Worm (Caenorhabditis elegans): ENCODE data around the gene Y14H12A.1.

The Y14H12A.1 gene

DNA sequence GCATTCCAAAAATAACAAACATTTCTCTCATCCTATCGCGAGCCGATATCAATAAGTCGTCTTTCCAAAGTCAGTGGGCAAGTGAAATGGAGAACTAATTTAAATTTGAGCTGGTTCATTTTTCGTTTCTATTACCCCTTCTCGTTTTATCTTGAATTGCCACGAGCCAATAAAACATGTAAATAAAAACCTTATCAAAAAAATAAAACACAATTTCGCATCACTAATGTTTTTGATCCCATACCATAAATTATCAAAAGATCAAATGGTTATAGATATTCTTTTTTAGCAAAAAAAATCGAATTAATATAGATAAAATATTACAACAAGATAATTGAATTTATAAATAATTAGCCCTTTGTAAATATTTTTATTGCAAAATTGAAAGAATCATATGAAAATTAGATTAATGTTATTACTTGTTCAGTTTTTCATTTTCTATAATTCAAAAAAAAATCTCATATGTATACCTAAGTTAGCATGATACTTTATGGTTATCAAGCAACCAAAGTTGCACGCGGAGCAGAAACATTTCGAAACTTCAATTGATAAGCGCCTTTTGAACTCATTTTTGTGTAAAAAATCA is at the start of gene Y14H12A.1:
TSS of gene Y14H12A.1 (plus strand) at position 536 of the 586 bp plus-strand sequence.
- no peak for TF ChIP-seq dao-5 (tag; optimal IDR thresholded peaks at IDR 0.05)

DNA sequence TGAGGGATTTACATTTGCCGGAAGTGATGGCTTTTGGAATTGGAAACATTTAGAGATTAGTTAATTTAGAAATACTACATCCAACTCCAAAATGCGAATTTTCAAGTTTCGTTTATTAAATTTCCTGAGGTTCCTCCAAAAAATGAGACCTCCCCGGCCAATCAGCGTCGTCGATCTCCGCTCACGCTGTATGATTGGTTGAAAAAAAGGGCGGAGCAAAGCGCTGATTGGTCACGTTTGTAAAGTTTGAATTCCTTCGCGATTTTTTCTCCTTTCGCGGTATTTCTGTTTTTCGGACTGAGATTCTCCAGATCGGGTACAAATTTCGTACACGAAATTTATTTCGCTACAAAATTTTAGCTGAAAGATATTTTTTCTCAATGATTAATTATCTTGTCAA is 45.6 kb upstream of the Y14H12A.1 start:
- TF ChIP-seq dao-5 (tag; optimal IDR thresholded peaks at IDR 0.05) = no peak
- no peak for TF ChIP-seq him-1 (tag; optimal IDR thresholded peaks at IDR 0.05)

DNA sequence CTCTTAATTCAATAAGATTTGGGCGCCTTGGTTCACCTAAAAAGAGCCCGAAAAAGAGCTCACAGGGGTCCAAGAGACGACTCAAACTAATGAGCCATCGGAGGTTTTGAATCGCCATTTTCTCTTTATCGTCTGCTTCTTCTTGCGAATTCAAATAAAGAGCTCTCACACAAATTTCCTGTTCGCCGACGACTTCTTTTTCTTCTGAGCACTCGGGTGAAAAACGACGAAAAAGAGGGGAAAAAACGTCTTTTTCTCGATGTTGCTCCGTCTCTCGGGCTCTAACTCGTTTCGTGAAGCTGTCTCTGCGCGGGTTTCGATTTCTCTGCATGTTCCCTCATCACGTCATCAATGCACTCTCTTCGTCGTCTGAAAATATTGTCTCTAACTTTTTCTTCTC is 44.5 kb upstream of the Y14H12A.1 start:
- TF ChIP-seq him-1 (tag; optimal IDR thresholded peaks at IDR 0.05) = peak; percentile 10
- no peak for TF ChIP-seq dao-5 (tag; optimal IDR thresholded peaks at IDR 0.05)

DNA sequence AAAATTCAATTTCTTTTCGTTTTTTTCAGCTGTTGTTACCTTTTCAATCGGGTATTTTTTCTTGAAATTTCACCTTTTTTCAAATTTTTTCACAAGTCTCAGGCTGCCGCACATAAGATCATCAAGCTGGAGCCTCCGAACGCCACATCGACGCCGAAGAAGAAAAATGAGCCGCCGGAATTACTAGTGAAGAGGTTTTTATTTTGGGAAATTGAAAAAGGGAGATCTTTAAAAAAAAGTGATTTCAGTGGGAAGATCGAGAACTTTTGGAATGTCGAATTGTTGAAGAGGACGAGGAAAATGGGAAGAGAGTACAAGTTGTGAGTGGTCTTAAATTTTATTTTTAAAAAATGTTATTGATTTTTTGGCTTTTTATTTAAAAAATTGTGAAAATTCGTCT is 42.9 kb upstream of the Y14H12A.1 start, which contains the start of gene sea-2:
TSS of gene sea-2 (plus strand) at position 301 of the 400 bp plus-strand sequence.
- no peak for TF ChIP-seq dao-5 (tag; optimal IDR thresholded peaks at IDR 0.05)
- no peak for TF ChIP-seq W03F9.2 (tag; optimal IDR thresholded peaks at IDR 0.05)
- no peak for TF ChIP-seq him-1 (tag; optimal IDR thresholded peaks at IDR 0.05)

DNA sequence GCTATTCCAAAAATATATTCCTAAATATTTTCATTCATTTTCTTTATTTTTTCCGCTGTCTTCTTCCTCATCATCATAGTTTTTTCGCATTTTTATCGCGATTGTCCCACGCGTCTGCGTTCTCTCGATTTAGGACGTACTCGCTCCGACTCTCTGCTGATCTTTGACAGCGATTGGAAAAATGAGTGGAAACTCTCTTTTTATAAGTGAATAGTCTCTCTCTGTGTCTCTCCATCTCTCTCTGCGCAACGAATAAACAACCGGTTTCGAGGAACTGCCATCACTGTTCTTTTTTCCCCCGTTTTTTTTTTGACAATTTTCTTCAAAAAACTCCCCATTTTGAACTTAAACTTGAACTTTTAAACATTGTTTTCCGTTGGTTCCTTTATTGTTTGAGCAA is 41.6 kb upstream of the Y14H12A.1 start:
- TF ChIP-seq him-1 (tag; optimal IDR thresholded peaks at IDR 0.05) (no peak), dao-5 (tag; optimal IDR thresholded peaks at IDR 0.05) (no peak), W03F9.2 (tag; optimal IDR thresholded peaks at IDR 0.05) (no peak)

DNA sequence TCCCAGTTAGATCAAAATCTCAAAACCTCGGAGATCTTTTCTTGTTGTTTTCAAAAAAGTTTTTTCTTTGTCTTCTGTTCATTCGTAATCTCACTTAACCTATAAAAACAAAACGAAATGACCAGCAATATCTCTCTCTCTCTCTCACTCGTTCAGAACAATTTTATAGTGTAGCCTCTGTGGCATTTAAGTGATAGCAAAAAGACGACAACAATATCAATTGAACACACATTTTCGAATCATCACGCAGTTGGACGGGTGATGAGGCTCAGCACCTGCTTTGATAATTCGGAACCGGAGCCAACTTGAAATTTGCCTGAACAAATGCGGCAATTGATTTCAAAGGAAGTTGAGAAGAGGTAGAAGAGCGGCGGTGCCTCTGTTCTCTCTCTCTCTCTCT is 40.6 kb upstream of the Y14H12A.1 start:
- TF ChIP-seq W03F9.2 (tag; optimal IDR thresholded peaks at IDR 0.05) (no peak), him-1 (tag; optimal IDR thresholded peaks at IDR 0.05) (no peak), dao-5 (tag; optimal IDR thresholded peaks at IDR 0.05) (no peak)

DNA sequence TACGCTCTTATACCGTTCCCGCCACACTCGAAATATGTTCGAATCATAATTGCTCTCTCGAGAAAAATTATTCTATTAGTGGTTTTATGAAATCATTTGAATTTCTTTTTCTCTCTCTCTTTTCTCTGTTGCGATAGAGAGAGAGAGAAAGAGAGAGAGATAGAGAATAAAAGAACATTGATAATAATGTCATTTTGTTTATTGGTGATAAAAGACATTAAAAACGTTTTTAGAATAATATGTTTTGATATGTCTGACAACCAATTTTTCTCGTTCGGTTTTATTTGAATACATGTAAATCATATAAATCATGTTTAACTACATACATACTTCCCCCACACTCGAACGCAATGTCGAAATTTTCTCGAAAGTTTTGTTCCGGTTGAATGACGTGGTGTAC is 40.0 kb upstream of the Y14H12A.1 start:
- TF ChIP-seq W03F9.2 (tag; optimal IDR thresholded peaks at IDR 0.05) (no peak), dao-5 (tag; optimal IDR thresholded peaks at IDR 0.05) (no peak), him-1 (tag; optimal IDR thresholded peaks at IDR 0.05) (no peak)

DNA sequence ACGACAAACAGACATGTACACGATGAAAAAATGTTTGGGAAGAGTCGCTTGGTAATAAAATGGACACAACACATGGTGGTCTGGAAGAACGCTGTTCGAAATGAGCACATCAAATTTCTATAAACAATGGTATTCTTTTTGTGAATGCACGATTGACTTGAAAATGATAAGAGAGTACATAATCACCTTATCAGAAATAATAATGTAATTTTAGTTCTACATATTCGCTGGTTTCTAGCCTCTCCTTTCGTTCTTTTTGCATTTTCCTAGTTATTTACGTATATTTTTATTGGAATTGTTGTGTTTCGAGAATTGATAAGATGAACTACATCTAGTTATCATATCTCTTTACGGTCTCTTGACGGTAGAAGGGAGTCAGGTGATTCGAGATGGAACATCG is 39.0 kb upstream of the Y14H12A.1 start:
- TF ChIP-seq W03F9.2 (tag; optimal IDR thresholded peaks at IDR 0.05) (no peak), dao-5 (tag; optimal IDR thresholded peaks at IDR 0.05) (no peak), him-1 (tag; optimal IDR thresholded peaks at IDR 0.05) (no peak)

DNA sequence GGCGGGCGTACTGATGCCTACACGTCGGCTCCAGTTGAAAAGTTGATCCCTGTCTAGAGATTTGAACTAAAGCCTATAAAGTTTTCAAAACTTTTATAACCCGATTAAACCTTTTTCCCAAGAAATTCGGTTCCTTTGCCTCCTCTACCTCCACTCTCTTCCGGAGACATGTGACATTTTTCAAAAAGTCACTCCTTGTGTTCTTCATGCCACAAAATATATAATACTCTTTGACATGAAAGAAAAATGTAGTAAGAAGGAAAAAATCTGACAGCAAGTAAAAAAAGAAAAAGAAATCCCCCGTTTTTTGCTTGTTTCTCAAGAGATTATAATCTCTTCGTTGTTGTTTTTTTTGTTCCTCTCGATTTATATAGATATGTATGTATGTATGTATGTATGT is 38.2 kb upstream of the Y14H12A.1 start:
- TF ChIP-seq dao-5 (tag; optimal IDR thresholded peaks at IDR 0.05) = no peak
- TF ChIP-seq W03F9.2 (tag; optimal IDR thresholded peaks at IDR 0.05) = no peak
- no peak for TF ChIP-seq him-1 (tag; optimal IDR thresholded peaks at IDR 0.05)

DNA sequence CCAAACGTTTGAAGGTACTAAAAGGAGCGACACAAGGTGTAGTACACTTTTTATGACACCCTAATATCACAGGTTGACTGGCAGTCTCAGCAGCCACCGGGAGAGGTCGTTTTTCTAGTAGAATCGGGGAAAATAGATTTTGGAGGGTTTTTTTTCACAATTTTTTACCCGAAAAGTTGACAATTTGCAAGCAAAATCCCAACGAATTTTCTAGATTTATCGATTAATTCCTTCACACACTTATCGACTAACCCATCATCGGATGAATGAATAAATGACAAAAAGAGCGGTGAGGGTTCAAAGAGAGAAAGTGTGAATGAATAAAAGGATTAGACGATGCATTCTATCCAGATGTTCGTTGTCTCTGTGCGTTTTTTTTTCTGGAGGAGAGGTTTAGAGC is 37.1 kb upstream of the Y14H12A.1 start:
- TF ChIP-seq W03F9.2 (tag; optimal IDR thresholded peaks at IDR 0.05) (no peak), dao-5 (tag; optimal IDR thresholded peaks at IDR 0.05) (no peak), him-1 (tag; optimal IDR thresholded peaks at IDR 0.05) (no peak)

DNA sequence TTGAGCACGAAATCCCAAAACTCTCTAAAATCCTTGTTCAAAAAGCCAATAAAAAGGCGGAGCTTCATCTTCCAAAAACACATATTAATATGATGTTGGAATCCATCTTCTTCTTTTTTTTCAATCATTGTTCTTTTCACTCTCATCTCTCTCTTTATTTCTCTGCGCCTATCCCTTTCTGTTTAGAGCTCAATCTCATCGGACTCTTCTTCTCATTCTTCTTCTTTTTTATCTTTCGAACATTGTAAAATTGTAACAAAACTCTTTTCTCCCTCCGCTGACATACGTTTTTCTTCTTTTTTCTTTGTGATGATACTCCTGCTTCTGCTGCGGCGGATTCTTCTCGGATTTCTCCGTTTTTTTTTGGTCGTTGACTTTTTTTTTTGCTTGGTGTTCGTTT is 36.3 kb upstream of the Y14H12A.1 start:
- no peak for TF ChIP-seq him-1 (tag; optimal IDR thresholded peaks at IDR 0.05)
- TF ChIP-seq W03F9.2 (tag; optimal IDR thresholded peaks at IDR 0.05) = no peak
- no peak for TF ChIP-seq dao-5 (tag; optimal IDR thresholded peaks at IDR 0.05)

DNA sequence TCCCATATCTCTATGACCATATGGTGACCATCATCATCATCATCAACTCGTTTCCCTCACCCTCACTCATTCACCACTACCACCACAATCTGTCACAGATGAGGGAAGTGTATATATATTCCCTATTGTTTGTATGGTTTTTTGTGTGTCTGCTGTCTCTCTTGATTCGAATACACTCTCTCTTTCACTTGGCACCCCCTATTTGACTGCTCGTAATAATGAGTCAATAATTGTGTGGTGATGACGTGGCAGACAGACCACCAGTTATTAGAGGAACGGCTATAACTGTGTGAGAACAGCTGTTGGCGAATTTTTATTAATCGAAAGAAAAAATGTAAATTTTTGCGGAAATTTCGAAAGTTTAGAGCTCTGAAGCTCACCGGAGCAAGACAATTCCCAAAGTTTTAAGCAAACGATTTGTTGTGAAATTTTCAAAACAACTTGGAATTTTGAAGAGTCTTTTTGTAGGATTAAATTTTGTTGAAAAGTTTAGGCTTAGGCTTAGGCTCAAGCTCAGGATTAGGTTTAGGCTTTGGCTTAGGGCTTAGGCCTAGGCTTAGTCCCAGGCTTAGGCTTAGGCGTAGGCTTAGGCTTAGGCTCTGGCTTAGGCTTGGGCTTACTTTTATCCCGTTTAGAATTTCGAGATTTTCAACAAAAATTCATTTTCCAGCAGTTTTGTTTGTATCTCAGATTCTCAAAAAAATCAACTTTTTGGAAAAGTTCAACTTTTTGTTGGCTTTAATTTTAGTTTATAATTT is 35.4 kb upstream of the Y14H12A.1 start:
- TF ChIP-seq W03F9.2 (tag; optimal IDR thresholded peaks at IDR 0.05) = no peak

DNA sequence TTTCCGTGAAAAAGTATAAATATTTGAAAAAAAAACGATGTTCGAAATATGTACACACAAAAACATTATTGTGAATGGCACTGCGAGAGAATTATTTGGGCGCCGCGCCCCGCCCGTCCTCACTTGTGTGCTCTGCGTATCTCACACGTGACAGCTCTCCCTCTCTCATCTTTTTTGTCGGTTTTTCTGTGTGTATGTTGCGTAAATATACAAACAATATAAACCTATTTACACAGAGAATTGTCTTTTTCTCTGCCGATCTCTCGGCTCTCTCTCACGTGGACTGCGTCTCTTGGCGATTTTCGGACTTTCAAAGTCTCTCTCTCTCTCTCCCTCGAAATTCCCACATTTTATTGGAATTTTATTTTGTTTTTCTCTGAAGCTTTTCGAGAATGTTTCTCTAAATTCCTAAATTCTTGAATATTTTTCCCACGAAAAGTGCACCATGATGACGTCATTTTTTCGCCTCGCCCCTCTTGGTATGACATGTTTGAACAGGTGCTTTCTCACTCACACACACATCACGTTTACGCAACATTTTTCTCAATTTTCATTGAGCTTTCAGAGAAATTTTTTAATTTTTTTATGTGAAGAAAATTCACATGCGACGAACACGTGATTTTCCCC is 34.2 kb upstream of the Y14H12A.1 start:
- TF ChIP-seq dao-5 (tag; optimal IDR thresholded peaks at IDR 0.05) (no peak), W03F9.2 (tag; optimal IDR thresholded peaks at IDR 0.05) (peak; percentile 35)

DNA sequence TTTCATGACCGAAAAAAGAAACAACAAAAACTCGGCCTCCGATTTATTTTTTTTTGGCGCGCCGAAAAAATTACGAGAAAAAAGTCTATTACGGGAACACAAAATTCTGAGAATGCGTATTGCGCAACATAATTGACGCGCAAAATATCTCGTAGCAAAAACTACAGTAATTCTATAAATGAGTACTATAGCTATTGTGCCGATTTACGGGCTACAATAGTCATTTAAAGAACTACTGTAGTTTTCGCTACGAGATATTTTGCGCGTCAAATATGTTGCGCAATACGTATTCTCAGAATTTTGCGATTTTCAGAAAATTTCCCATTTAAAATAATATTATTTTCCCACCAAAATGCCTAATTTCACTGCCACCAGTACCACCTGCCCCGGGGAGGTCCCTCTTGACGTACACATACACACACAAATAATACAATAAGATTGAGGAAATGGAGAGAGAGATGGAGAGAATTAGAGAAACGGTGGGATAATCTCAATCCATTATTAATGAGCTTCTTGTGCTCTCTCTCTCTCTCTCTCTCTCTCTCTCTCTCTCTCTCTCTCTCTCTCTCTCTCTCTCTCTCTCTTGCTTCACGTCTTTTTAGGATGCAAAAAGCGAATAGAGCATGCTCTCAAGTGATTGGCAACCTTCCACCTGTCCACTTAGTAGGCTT is 33.4 kb upstream of the Y14H12A.1 start:
- TF ChIP-seq him-1 (tag; optimal IDR thresholded peaks at IDR 0.05) = no peak
- no peak for TF ChIP-seq W03F9.2 (tag; optimal IDR thresholded peaks at IDR 0.05)
- no peak for TF ChIP-seq dao-5 (tag; optimal IDR thresholded peaks at IDR 0.05)

Measured in whole organism, L4/young adult.